Fruit fly (Drosophila melanogaster): Measurements from ENCODE around the gene ValRS-m.

The ValRS-m gene

dm6 chr3L:8954648-8955033 lies 9.9 kb downstream of the ValRS-m start, which contains the start of gene GNBP3 (continued):
- no peak for TF ChIP-seq dm (GFP tag; optimal IDR thresholded peaks at IDR 0.05)
- no peak for TF ChIP-seq CG2199 (GFP tag; IDR thresholded peaks at IDR 0.05)
- peak; percentile 60 for TF ChIP-seq PHDP (tag; optimal IDR thresholded peaks at IDR 0.05)
- no peak for TF ChIP-seq inv (GFP tag; IDR thresholded peaks at IDR 0.05; ENCODE audit: partially characterized antibody)
- TF ChIP-seq CG3407 (GFP tag; optimal IDR thresholded peaks at IDR 0.05) = peak; percentile 37
- TF ChIP-seq HmgZ (tag; optimal IDR thresholded peaks at IDR 0.05) = peak; percentile 25
- no peak for TF ChIP-seq mld (GFP tag; IDR thresholded peaks at IDR 0.05; ENCODE audit: partially characterized antibody)
- peak; percentile 59 for TF ChIP-seq dmrt11E (tag; optimal IDR thresholded peaks at IDR 0.05)
- TF ChIP-seq CG7357 (GFP tag; IDR thresholded peaks at IDR 0.05) = 0 out of 3 replicates have a peak, but pooled peaks have one; percentile 31
- TF ChIP-seq ase (GFP tag; IDR thresholded peaks at IDR 0.05) = no peak
- no peak for TF ChIP-seq CG14860 (GFP tag; IDR thresholded peaks at IDR 0.05; ENCODE audit: partially characterized antibody)
- no peak for TF ChIP-seq CG1792 (GFP tag; optimal IDR thresholded peaks at IDR 0.05)
- TF ChIP-seq CG1602 (GFP tag; optimal IDR thresholded peaks at IDR 0.05) = peak; percentile 23
- TF ChIP-seq cad (GFP tag; optimal IDR thresholded peaks at IDR 0.05) = no peak
- TF ChIP-seq Hr3 (GFP tag; optimal IDR thresholded peaks at IDR 0.05) = peak; percentile 5
- no peak for TF ChIP-seq CG15011 (GFP tag; optimal IDR thresholded peaks at IDR 0.05)
- TF ChIP-seq sisA (GFP tag; IDR thresholded peaks at IDR 0.05) = peak; percentile 78
- TF ChIP-seq CG10959 (GFP tag; IDR thresholded peaks at IDR 0.05) = peak; percentile 69
- TF ChIP-seq gro (GFP tag; optimal IDR thresholded peaks at IDR 0.05) = no peak
- TF ChIP-seq chinmo (GFP tag; IDR thresholded peaks at IDR 0.05; ENCODE audit: partially characterized antibody) = no peak
- no peak for TF ChIP-seq mirr (GFP tag; optimal IDR thresholded peaks at IDR 0.05)
- no peak for TF ChIP-seq CG6175 (GFP tag; IDR thresholded peaks at IDR 0.05)
- TF ChIP-seq Tbp (GFP tag; optimal IDR thresholded peaks at IDR 0.05) = no peak
- peak; percentile 36 for TF ChIP-seq CG8924 (tag; optimal IDR thresholded peaks at IDR 0.05)
- peak; percentile 88 for TF ChIP-seq CG3281 (GFP tag; optimal IDR thresholded peaks at IDR 0.05)
- TF ChIP-seq Vsx1 (GFP tag; optimal IDR thresholded peaks at IDR 0.05) = peak; percentile 41
- peak; percentile 49 for TF ChIP-seq CG13775 (GFP tag; optimal IDR thresholded peaks at IDR 0.05)
- peak; percentile 1 for TF ChIP-seq ab (GFP tag; optimal IDR thresholded peaks at IDR 0.05)
- peak; percentile 65 for TF ChIP-seq lab (GFP tag; optimal IDR thresholded peaks at IDR 0.05)
- peak; percentile 48 for TF ChIP-seq bigmax (GFP tag; optimal IDR thresholded peaks at IDR 0.05)
- TF ChIP-seq cwo (GFP tag; optimal IDR thresholded peaks at IDR 0.05) = peak; percentile 33
- peak; percentile 67 for TF ChIP-seq CG7839 (tag; optimal IDR thresholded peaks at IDR 0.05)
- no peak for TF ChIP-seq D (optimal IDR thresholded peaks at IDR 0.05)
- TF ChIP-seq D (GFP tag; optimal IDR thresholded peaks at IDR 0.05) = peak; percentile 21
- peak; percentile 83 for TF ChIP-seq CG1233 (GFP tag; optimal IDR thresholded peaks at IDR 0.05)
- peak; percentile 59 for TF ChIP-seq bab2 (GFP tag; optimal IDR thresholded peaks at IDR 0.05)
- no peak for TF ChIP-seq ERR (GFP tag; optimal IDR thresholded peaks at IDR 0.05)
- no peak for TF ChIP-seq CG9609 (GFP tag; optimal IDR thresholded peaks at IDR 0.05)
- no peak for TF ChIP-seq CG4617 (GFP tag; optimal IDR thresholded peaks at IDR 0.05; ENCODE audit: borderline replicate concordance)
- no peak for TF ChIP-seq tna (GFP tag; IDR thresholded peaks at IDR 0.05; ENCODE audit: partially characterized antibody)
- no peak for TF ChIP-seq Scr (GFP tag; IDR thresholded peaks at IDR 0.05; ENCODE audit: partially characterized antibody)
- TF ChIP-seq Fer2 (tag; optimal IDR thresholded peaks at IDR 0.05) = peak; percentile 34
- no peak for TF ChIP-seq trh (GFP tag; optimal IDR thresholded peaks at IDR 0.05)
- peak; percentile 83 for TF ChIP-seq Rfx (GFP tag; IDR thresholded peaks at IDR 0.05)
- TF ChIP-seq sens-2 (GFP tag; IDR thresholded peaks at IDR 0.05) = no peak
- TF ChIP-seq row (GFP tag; IDR thresholded peaks at IDR 0.05) = peak; percentile 58; the same call in 2 of the 3 replicates
- TF ChIP-seq CTCF (GFP tag; optimal IDR thresholded peaks at IDR 0.05) = peak; percentile 6
- TF ChIP-seq CG4282 (GFP tag; optimal IDR thresholded peaks at IDR 0.05) = no peak
- TF ChIP-seq esg (GFP tag; conservative IDR thresholded peaks at IDR 0.05) = 0 out of 2 replicates have a peak, but pooled peaks have one; percentile 17
- no peak for TF ChIP-seq CG31388 (GFP tag; optimal IDR thresholded peaks at IDR 0.05)
- TF ChIP-seq sc (optimal IDR thresholded peaks at IDR 0.05) = no peak
- peak; percentile 7 for TF ChIP-seq sc (GFP tag; optimal IDR thresholded peaks at IDR 0.05)

Data from whole organism, embryonic.